Fruit fly (Drosophila melanogaster): Measurements from ENCODE around the gene Lkb1.

Gene Lkb1

DNA sequence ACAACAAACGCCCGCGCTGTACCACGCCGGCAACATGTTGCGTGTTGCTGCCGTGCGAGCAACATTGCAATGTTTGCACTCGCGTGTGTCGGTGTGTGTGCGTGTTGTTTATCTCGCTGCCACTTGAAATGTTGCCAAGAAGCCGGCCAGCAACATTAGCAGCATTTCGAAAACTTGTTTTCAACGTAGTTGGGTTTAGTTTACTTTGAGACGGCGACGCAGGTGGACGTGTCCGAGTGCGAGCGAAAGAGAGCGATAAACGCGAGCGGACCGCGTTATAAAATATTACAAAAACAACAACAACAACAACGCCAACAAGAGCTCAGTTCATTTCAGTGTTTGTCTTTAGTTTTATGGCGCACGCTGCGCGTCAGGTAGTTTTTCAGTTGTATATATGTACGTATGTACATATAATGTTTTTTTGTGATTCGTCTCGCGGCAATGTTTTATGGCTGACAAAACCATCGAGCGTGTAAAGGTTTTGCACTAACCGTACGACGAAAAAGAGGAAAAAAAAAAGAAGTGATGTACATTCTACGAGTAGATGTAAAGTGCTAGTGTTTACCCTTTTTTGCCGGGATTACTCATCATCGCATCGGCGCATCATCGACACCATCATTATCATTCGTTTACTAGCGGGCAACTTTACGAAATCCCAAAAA, 38.8 kb downstream of the Lkb1 start, which contains the start of gene kmr (continued):
- TF ChIP-seq CG17912 (GFP tag; optimal IDR thresholded peaks at IDR 0.05): peak; percentile 61
- no peak for TF ChIP-seq btn (GFP tag; optimal IDR thresholded peaks at IDR 0.05)
- TF ChIP-seq CG3995 (GFP tag; optimal IDR thresholded peaks at IDR 0.05): no peak
- peak; percentile 26; the same call in 1 of the 2 replicates for TF ChIP-seq ranshi (GFP tag; IDR thresholded peaks at IDR 0.05)
- TF ChIP-seq Nf-YB (GFP tag; optimal IDR thresholded peaks at IDR 0.05): peak; percentile 20
- TF ChIP-seq CG42726 (GFP tag; IDR thresholded peaks at IDR 0.05; ENCODE audit: partially characterized antibody): peak; percentile 54; the same call in 1 of the 2 replicates
- TF ChIP-seq Doc2 (GFP tag; IDR thresholded peaks at IDR 0.05): no peak
- peak; percentile 67 for TF ChIP-seq CG8924 (tag; optimal IDR thresholded peaks at IDR 0.05)
- TF ChIP-seq CG3281 (GFP tag; optimal IDR thresholded peaks at IDR 0.05): peak; percentile 59
- no peak for TF ChIP-seq CG3065 (GFP tag; optimal IDR thresholded peaks at IDR 0.05)
- peak; percentile 55; the same call in 1 of the 2 replicates for TF ChIP-seq Drgx (GFP tag; IDR thresholded peaks at IDR 0.05)
- TF ChIP-seq dmrt99B (tag; optimal IDR thresholded peaks at IDR 0.05): peak; percentile 39
- TF ChIP-seq CG31441 (GFP tag; IDR thresholded peaks at IDR 0.05): peak; percentile 34; the same call in 1 of the 2 replicates
- peak; percentile 78 for TF ChIP-seq chm (GFP tag; IDR thresholded peaks at IDR 0.05)
- TF ChIP-seq cwo (GFP tag; optimal IDR thresholded peaks at IDR 0.05): peak; percentile 53
- peak; percentile 19 for TF ChIP-seq CG2116 (GFP tag; optimal IDR thresholded peaks at IDR 0.05)
- peak; percentile 43; the same call in 1 of the 2 replicates for TF ChIP-seq amos (GFP tag; IDR thresholded peaks at IDR 0.05; ENCODE audit: partially characterized antibody)
- TF ChIP-seq gsb (GFP tag; IDR thresholded peaks at IDR 0.05): 0 out of 2 replicates have a peak, but pooled peaks have one; percentile 38
- TF ChIP-seq cad (GFP tag; optimal IDR thresholded peaks at IDR 0.05): peak; percentile 87
- no peak for TF ChIP-seq crc (GFP tag; optimal IDR thresholded peaks at IDR 0.05)
- no peak for TF ChIP-seq CG16815 (GFP tag; optimal IDR thresholded peaks at IDR 0.05)
- TF ChIP-seq Rx (GFP tag; IDR thresholded peaks at IDR 0.05): no peak
- no peak for TF ChIP-seq aop (GFP tag; IDR thresholded peaks at IDR 0.05)
- peak; percentile 64; the same call in 1 of the 3 replicates for TF ChIP-seq CG34422 (GFP tag; IDR thresholded peaks at IDR 0.05)
- no peak for TF ChIP-seq hkb (optimal IDR thresholded peaks at IDR 0.05)
- peak; percentile 75 for TF ChIP-seq hkb (GFP tag; IDR thresholded peaks at IDR 0.05)
- peak; percentile 72 for TF ChIP-seq nau (GFP tag; optimal IDR thresholded peaks at IDR 0.05)
- no peak for TF ChIP-seq CkIIα-i1 (GFP tag; IDR thresholded peaks at IDR 0.05)
- TF ChIP-seq CG5953 (GFP tag; IDR thresholded peaks at IDR 0.05): peak; percentile 53
- no peak for TF ChIP-seq Ada2b (GFP tag; IDR thresholded peaks at IDR 0.05)
- no peak for TF ChIP-seq Abd-B (GFP tag; optimal IDR thresholded peaks at IDR 0.05)
- TF ChIP-seq CG17829 (tag; optimal IDR thresholded peaks at IDR 0.05): peak; percentile 41
- peak; percentile 11 for TF ChIP-seq Blimp-1 (GFP tag; optimal IDR thresholded peaks at IDR 0.05)
- TF ChIP-seq Asciz (GFP tag; optimal IDR thresholded peaks at IDR 0.05): peak; percentile 64
- TF ChIP-seq en (GFP tag; optimal IDR thresholded peaks at IDR 0.05): no peak
- TF ChIP-seq dm (GFP tag; optimal IDR thresholded peaks at IDR 0.05): peak; percentile 38
- TF ChIP-seq vvl (GFP tag; IDR thresholded peaks at IDR 0.05): peak; percentile 65; the same call in 1 of the 2 replicates
- TF ChIP-seq Camta (GFP tag; optimal IDR thresholded peaks at IDR 0.05): peak; percentile 9
- TF ChIP-seq CG10274 (GFP tag; optimal IDR thresholded peaks at IDR 0.05): no peak
- peak in 1 of 2 experiments; percentile 31 for TF ChIP-seq chif (GFP tag; optimal IDR thresholded peaks at IDR 0.05)
- peak; percentile 19 for TF ChIP-seq CG7271 (tag; optimal IDR thresholded peaks at IDR 0.05)
- TF ChIP-seq HLH3B (GFP tag; IDR thresholded peaks at IDR 0.05): peak; percentile 41; the same call in 1 of the 2 replicates
- TF ChIP-seq CG1792 (GFP tag; optimal IDR thresholded peaks at IDR 0.05): no peak
- peak; percentile 24 for TF ChIP-seq CG12659 (GFP tag; optimal IDR thresholded peaks at IDR 0.05)
- peak; percentile 12 for TF ChIP-seq oc (tag; optimal IDR thresholded peaks at IDR 0.05)
- peak; percentile 52 for TF ChIP-seq nom (GFP tag; optimal IDR thresholded peaks at IDR 0.05)
- peak; percentile 46 for TF ChIP-seq CG17359 (tag; optimal IDR thresholded peaks at IDR 0.05)
- TF ChIP-seq CG2129 (GFP tag; IDR thresholded peaks at IDR 0.05; ENCODE audit: partially characterized antibody): no peak
- TF ChIP-seq Dip2 (GFP tag; IDR thresholded peaks at IDR 0.05): no peak

Data from whole organism, embryonic.